Worm (Caenorhabditis elegans) whole organism, L4 larva: ENCODE results near the gene C29A12.6.

Experiments
- D1046.2 ChIP-seq: fragments of 200-800 bp; sonication (Bioruptor generic); IDR thresholded peaks from 2 replicates; pipeline ENCODE4 v1.3.6; 2022; ENCODE audit warnings: missing genetic modification characterization, missing compliant biosample characterization
- F49E8.2 ChIP-seq: sonication (generic microtip); optimal IDR thresholded peaks from 2 replicates; lab custom pipeline; 2016; ENCODE audit warnings: missing compliant biosample characterization, mild to moderate bottlenecking, missing genetic modification characterization, borderline replicate concordance
- Y48G9A.11 ChIP-seq: fragments of 200-800 bp; sonication (Bioruptor generic); IDR thresholded peaks from 2 replicates; pipeline ENCODE4 v1.3.6; 2022; ENCODE audit warnings: missing genetic modification reagents, missing genetic modification characterization, missing compliant biosample characterization
- Y75B8A.6 ChIP-seq: fragments of 200-800 bp; sonication (Bioruptor generic); IDR thresholded peaks from 2 replicates; pipeline ENCODE4 v1.3.6; 2022; ENCODE audit warnings: missing genetic modification reagents, missing genetic modification characterization, missing compliant biosample characterization
- ZK546.5 ChIP-seq, 2 experiments: sonication (generic microtip); optimal IDR thresholded peaks; 2 replicates each; lab custom pipeline; 2017; ENCODE audit warnings: missing biosample characterization in 2 of 2, missing genetic modification characterization in 2 of 2
- aly-2 ChIP-seq: sonication (generic microtip); optimal IDR thresholded peaks from 2 replicates; lab custom pipeline; 2018; ENCODE audit warnings: missing biosample characterization, missing genetic modification characterization
- ama-1 ChIP-seq: fragments of 150-350 bp; optimal IDR thresholded peaks from 2 replicates; lab custom pipeline; 2014; ENCODE audit warnings: inconsistent platforms, mixed read lengths
- ceh-32 ChIP-seq: sonication (generic microtip); optimal IDR thresholded peaks from 2 replicates; lab custom pipeline; 2016; ENCODE audit warnings: mild to moderate bottlenecking, missing genetic modification characterization, missing compliant biosample characterization; ENCODE audit not compliant: poor library complexity
- ceh-44 ChIP-seq: fragments of 200-800 bp; sonication (Bioruptor generic); IDR thresholded peaks from 2 replicates; pipeline ENCODE4 v1.3.6; 2022; ENCODE audit warnings: missing genetic modification reagents, missing genetic modification characterization, missing compliant biosample characterization
- ceh-62 ChIP-seq: sonication (generic microtip); optimal IDR thresholded peaks from 2 replicates; lab custom pipeline; 2017; ENCODE audit warnings: missing biosample characterization, missing genetic modification characterization
- ceh-82 ChIP-seq: sonication (generic microtip); optimal IDR thresholded peaks from 2 replicates; lab custom pipeline; 2017; ENCODE audit warnings: missing biosample characterization, missing genetic modification characterization
- ctbp-1 ChIP-seq: fragments of 200-800 bp; sonication (Bioruptor generic); IDR thresholded peaks from 2 replicates; pipeline ENCODE4 v1.3.6; 2022; ENCODE audit warnings: missing genetic modification reagents, missing genetic modification characterization, missing compliant biosample characterization
- daf-16 ChIP-seq, 3 experiments: sonication (generic microtip); optimal IDR thresholded peaks; 2 replicates each; lab custom pipeline; 2016 to 2017; ENCODE audit warnings: missing genetic modification characterization in 3 of 3, missing genetic modification reagents in 3 of 3, mild to moderate bottlenecking in 2 of 3, missing compliant biosample characterization in 2 of 3, missing biosample characterization in 1 of 3, moderate library complexity in 1 of 3
- dmd-8 ChIP-seq: fragments of 200-800 bp; sonication (Bioruptor generic); IDR thresholded peaks from 2 replicates; pipeline ENCODE4 v1.3.6; 2022; ENCODE audit warnings: missing genetic modification characterization, missing compliant biosample characterization
- egl-27 ChIP-seq: sonication (generic microtip); optimal IDR thresholded peaks from 3 replicates; lab custom pipeline; 2017; ENCODE audit warnings: missing biosample characterization, missing genetic modification reagents, missing genetic modification characterization
- egl-43 ChIP-seq: fragments of 200-800 bp; sonication (Bioruptor generic); IDR thresholded peaks from 2 replicates; pipeline ENCODE4 v1.3.6; 2022; ENCODE audit warnings: missing genetic modification reagents, missing genetic modification characterization, missing compliant biosample characterization
- gei-8 ChIP-seq: fragments of 200-800 bp; sonication (Bioruptor generic); optimal IDR thresholded peaks from 2 replicates; lab custom pipeline; 2018; ENCODE audit warnings: mild to moderate bottlenecking, missing genetic modification characterization, missing compliant biosample characterization
- hmg-1.1 ChIP-seq: fragments of 200-800 bp; sonication (Bioruptor generic); IDR thresholded peaks from 2 replicates; pipeline ENCODE4 v1.3.6; 2022; ENCODE audit warnings: missing genetic modification reagents, missing genetic modification characterization, missing compliant biosample characterization
- jun-1 ChIP-seq: fragments of 150-350 bp; optimal IDR thresholded peaks from 2 replicates; lab custom pipeline; 2014; ENCODE audit warnings: missing biosample characterization, missing genetic modification reagents, missing genetic modification characterization
- lim-7 ChIP-seq: fragments of 200-800 bp; sonication (Bioruptor generic); IDR thresholded peaks from 2 replicates; pipeline ENCODE4 v1.3.6; 2022; ENCODE audit warnings: missing genetic modification characterization, missing compliant biosample characterization
- lin-1 ChIP-seq: fragments of 200-800 bp; sonication (Bioruptor generic); IDR thresholded peaks from 2 replicates; pipeline ENCODE4 v1.3.6; 2022; ENCODE audit warnings: missing genetic modification reagents, missing genetic modification characterization, missing compliant biosample characterization
- lin-39 ChIP-seq: fragments of 150-350 bp; optimal IDR thresholded peaks from 2 replicates; lab custom pipeline; 2014; ENCODE audit warnings: missing biosample characterization, missing genetic modification reagents, missing genetic modification characterization
- lir-3 ChIP-seq: sonication (generic microtip); optimal IDR thresholded peaks from 2 replicates; lab custom pipeline; 2016; ENCODE audit warnings: mild to moderate bottlenecking, missing genetic modification characterization, missing compliant biosample characterization
- lsy-2 ChIP-seq, 2 experiments: fragments of 150-350 bp in 1 of 2; sonication (generic microtip) in 1 of 2; optimal IDR thresholded peaks; 2 replicates each; lab custom pipeline; 2014 to 2017; ENCODE audit warnings: missing biosample characterization in 2 of 2, missing genetic modification characterization in 2 of 2
- madf-9 ChIP-seq: fragments of 200-800 bp; sonication (Bioruptor generic); conservative IDR thresholded peaks from 2 replicates; pipeline ENCODE4 v1.3.6; 2022; ENCODE audit warnings: missing genetic modification reagents, missing genetic modification characterization, missing compliant biosample characterization
- mdl-1 ChIP-seq, 2 experiments: fragments of 150-350 bp in 1 of 2; sonication (generic microtip) in 1 of 2; optimal IDR thresholded peaks; 2 replicates each; lab custom pipeline; 2014 to 2017; ENCODE audit warnings: missing biosample characterization in 2 of 2, missing genetic modification characterization in 2 of 2
- mdt-29 ChIP-seq: fragments of 200-800 bp; sonication (Bioruptor generic); IDR thresholded peaks from 2 replicates; pipeline ENCODE4 v1.3.6; 2022; ENCODE audit warnings: missing genetic modification reagents, missing genetic modification characterization, missing compliant biosample characterization
- mes-2 ChIP-seq: sonication (generic microtip); optimal IDR thresholded peaks from 2 replicates; lab custom pipeline; 2016; ENCODE audit warnings: missing genotype, mild to moderate bottlenecking, missing genetic modification characterization, missing compliant biosample characterization; ENCODE audit not compliant: poor library complexity, severe bottlenecking
- nhr-11 ChIP-seq: fragments of 150-350 bp; optimal IDR thresholded peaks from 2 replicates; lab custom pipeline; 2014; ENCODE audit warnings: missing biosample characterization, missing genetic modification characterization
- nhr-111 ChIP-seq: fragments of 200-800 bp; sonication (Bioruptor generic); optimal IDR thresholded peaks from 2 replicates; lab custom pipeline; 2018; ENCODE audit warnings: mild to moderate bottlenecking, missing genetic modification characterization, missing compliant biosample characterization
- nhr-28 ChIP-seq: fragments of 150-350 bp; optimal IDR thresholded peaks from 2 replicates; lab custom pipeline; 2014; ENCODE audit warnings: missing biosample characterization, missing genetic modification characterization
- nhr-48 ChIP-seq: sonication (generic microtip); optimal IDR thresholded peaks from 2 replicates; lab custom pipeline; 2016; ENCODE audit warnings: mild to moderate bottlenecking, missing genetic modification characterization, missing compliant biosample characterization
- nhr-6 ChIP-seq: fragments of 150-350 bp; optimal IDR thresholded peaks from 2 replicates; lab custom pipeline; 2014; ENCODE audit warnings: missing biosample characterization, missing genetic modification characterization
- nhr-76 ChIP-seq: fragments of 150-350 bp; optimal IDR thresholded peaks from 2 replicates; lab custom pipeline; 2014; ENCODE audit warnings: missing biosample characterization, missing genetic modification characterization
- php-3 ChIP-seq: fragments of 200-800 bp; sonication (Bioruptor generic); IDR thresholded peaks from 2 replicates; pipeline ENCODE4 v1.3.6; 2022; ENCODE audit warnings: missing genetic modification reagents, missing genetic modification characterization, missing compliant biosample characterization
- pqm-1 ChIP-seq: sonication (generic microtip); optimal IDR thresholded peaks from 2 replicates; lab custom pipeline; 2017; ENCODE audit warnings: missing biosample characterization, missing genetic modification characterization
- sdz-12 ChIP-seq: fragments of 200-800 bp; sonication (Bioruptor generic); optimal IDR thresholded peaks from 2 replicates; lab custom pipeline; 2018; ENCODE audit warnings: mild to moderate bottlenecking, missing genetic modification characterization, missing compliant biosample characterization
- snpc-1.2 ChIP-seq: fragments of 200-800 bp; sonication (Bioruptor generic); IDR thresholded peaks from 2 replicates; pipeline ENCODE4 v1.3.6; 2022; ENCODE audit warnings: missing genetic modification reagents, missing genetic modification characterization, missing compliant biosample characterization
- spr-1 ChIP-seq: sonication (generic microtip); optimal IDR thresholded peaks from 2 replicates; lab custom pipeline; 2016; ENCODE audit warnings: mild to moderate bottlenecking, missing genetic modification characterization, missing compliant biosample characterization
- spr-3 ChIP-seq: fragments of 200-800 bp; sonication (Bioruptor generic); optimal IDR thresholded peaks from 2 replicates; lab custom pipeline; 2018; ENCODE audit warnings: mild to moderate bottlenecking, missing genetic modification characterization, missing compliant biosample characterization
- unc-130 ChIP-seq: sonication (generic microtip); optimal IDR thresholded peaks from 2 replicates; lab custom pipeline; 2016; ENCODE audit warnings: missing genetic modification reagents, missing genetic modification characterization, missing compliant biosample characterization
- unc-62 ChIP-seq, 3 experiments: fragments of 150-350 bp in 1 of 3; sonication (generic microtip); optimal IDR thresholded peaks in 2 of 3; peaks in 1 of 3; 1 replicate in 1 of 3; 2 replicates in 2 of 3; lab custom pipeline; 2014 to 2017; ENCODE audit warnings: missing biosample characterization in 3 of 3, missing genetic modification characterization in 3 of 3, missing genetic modification reagents in 3 of 3, missing genotype in 1 of 3
- zfp-2 ChIP-seq: sonication (generic microtip); optimal IDR thresholded peaks from 2 replicates; lab custom pipeline; 2016; ENCODE audit warnings: mild to moderate bottlenecking, missing genetic modification characterization, missing compliant biosample characterization
- zfp-3 ChIP-seq: fragments of 200-800 bp; sonication (Bioruptor generic); conservative IDR thresholded peaks from 2 replicates; pipeline ENCODE4 v1.3.6; 2022; ENCODE audit warnings: missing genetic modification reagents, missing genetic modification characterization, missing compliant biosample characterization
- zip-2 ChIP-seq: fragments of 150-350 bp; optimal IDR thresholded peaks from 2 replicates; lab custom pipeline; 2014; ENCODE audit warnings: missing biosample characterization, missing genetic modification characterization
- ztf-11 ChIP-seq: fragments of 150-350 bp; optimal IDR thresholded peaks from 2 replicates; lab custom pipeline; 2014; ENCODE audit warnings: missing biosample characterization, missing genetic modification characterization
- ztf-7 ChIP-seq: fragments of 150-350 bp; optimal IDR thresholded peaks from 2 replicates; lab custom pipeline; 2014; ENCODE audit warnings: missing biosample characterization, missing genetic modification characterization

The C29A12.6 gene

DNA sequence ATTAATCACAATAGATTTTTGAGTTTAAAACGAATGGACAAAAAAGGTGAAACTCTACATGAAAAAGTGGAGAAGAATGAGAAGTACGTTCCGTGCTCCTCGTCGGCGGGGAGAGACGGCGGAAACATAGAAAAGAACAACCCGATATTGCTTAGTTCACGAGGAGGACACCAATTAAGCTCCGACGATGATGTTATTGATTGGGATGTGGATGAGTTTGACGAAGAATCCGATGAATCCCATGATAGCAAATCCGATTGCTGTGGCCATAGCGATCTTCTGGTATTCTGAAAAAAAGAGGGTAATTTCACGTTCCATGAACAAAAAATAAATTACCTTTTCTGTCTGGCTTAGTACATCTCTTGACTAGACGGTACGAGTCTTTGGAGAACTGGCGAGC lies 49.7 kb downstream of the C29A12.6 start (continued):
- no peak for TF ChIP-seq ceh-62 (tag; lab: Kevin White, UChicago)

DNA sequence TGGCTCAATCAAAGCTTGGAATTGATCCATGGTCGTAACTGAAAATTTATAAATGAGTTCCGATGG lies 49.9 kb downstream of the C29A12.6 start, which contains the start of gene sec-61.G:
Gene sec-61.G, minus strand, starts transcription at position 38 of the 66 bp plus-strand sequence.
- TF ChIP-seq unc-130 (GFP tag; lab: Kevin White, UChicago) (no peak), lin-39 (tag; lab: Kevin White, UChicago) (no peak), ama-1 (lab: Kevin White, UChicago) (no peak), lim-7 (GFP tag; lab: Robert Waterston, UW) (no peak), ztf-7 (tag; lab: Kevin White, UChicago) (no peak), mdl-1 (tag; optimal IDR thresholded peaks at IDR 0.05; lab: Kevin White, UChicago) (no peak), nhr-111 (GFP tag; lab: Kevin White, UChicago) (no peak), daf-16 (GFP tag; optimal IDR thresholded peaks at IDR 0.05; lab: Kevin White, UChicago) (no peak), daf-16 (tag; optimal IDR thresholded peaks at IDR 0.05; lab: Kevin White, UChicago) (no peak), spr-1 (tag; lab: Kevin White, UChicago) (no peak), mdt-29 (no peak), lsy-2 (tag; optimal IDR thresholded peaks at IDR 0.05; lab: Kevin White, UChicago) (no peak), nhr-48 (tag; lab: Kevin White, UChicago) (no peak), egl-43 (no peak)
- TF ChIP-seq, all 104 proteins: peak for 0

DNA sequence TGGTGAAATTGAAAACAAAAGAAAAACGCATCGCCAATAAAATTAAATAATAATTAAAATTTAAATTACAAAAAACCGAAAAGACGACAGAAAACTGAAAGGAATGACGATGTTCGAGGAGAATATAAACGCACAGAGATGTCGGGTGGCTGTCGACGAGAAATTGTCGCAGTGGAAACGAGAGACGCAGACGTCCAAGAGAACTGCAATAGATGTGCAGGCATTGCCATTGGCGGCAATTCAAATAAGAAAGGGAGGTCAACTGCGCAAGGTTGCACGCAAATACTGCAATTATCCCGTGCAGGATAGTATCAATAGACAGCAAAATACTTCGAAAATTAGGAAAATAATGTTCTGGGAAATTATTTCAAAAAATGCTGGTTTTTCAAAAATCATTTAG lies 50.2 kb downstream of the C29A12.6 start:
- TF ChIP-seq D1046.2 (GFP tag; lab: Robert Waterston, UW), result peak; percentile 96
- TF ChIP-seq gei-8, result peak; percentile 49
- peak; percentile 92 for TF ChIP-seq ztf-7 (tag; lab: Kevin White, UChicago)
- peak; percentile 99 for TF ChIP-seq mes-2 (tag; lab: Kevin White, UChicago)
- TF ChIP-seq unc-130 (GFP tag; lab: Kevin White, UChicago), result peak; percentile 97
- peak; percentile 95 for TF ChIP-seq php-3 (GFP tag; lab: Robert Waterston, UW)
- TF ChIP-seq madf-9 (GFP tag; lab: Robert Waterston, UW), result peak; percentile 85
- TF ChIP-seq ztf-11 (tag; lab: Kevin White, UChicago), result peak; percentile 22
- peak; percentile 93 for TF ChIP-seq Y48G9A.11 (GFP tag; lab: Robert Waterston, UW)
- TF ChIP-seq ceh-32, result peak; percentile 87
- TF ChIP-seq mdt-29, result peak; percentile 97
- TF ChIP-seq nhr-48 (tag; lab: Kevin White, UChicago), result peak; percentile 96
- TF ChIP-seq nhr-76, result peak; percentile 70
- peak; percentile 99 for TF ChIP-seq nhr-6
- peak; percentile 52; the same call in 1 of the 2 replicates for TF ChIP-seq lim-7 (GFP tag; lab: Robert Waterston, UW)
- TF ChIP-seq mdl-1 (tag; optimal IDR thresholded peaks at IDR 0.05; lab: Kevin White, UChicago), result peak; percentile 68 to 85
- TF ChIP-seq ceh-44 (GFP tag; lab: Robert Waterston, UW), result peak; percentile 88
- no peak; the same call in 1 of the 2 replicates for TF ChIP-seq snpc-1.2
- peak; percentile 12 for TF ChIP-seq egl-27
- peak; percentile 87 for TF ChIP-seq pqm-1 (tag; lab: Kevin White, UChicago)
- TF ChIP-seq ceh-82, result no peak
- peak; percentile 95 for TF ChIP-seq hmg-1.1 (GFP tag; lab: Robert Waterston, UW)
- peak; percentile 67 for TF ChIP-seq lir-3 (tag; lab: Kevin White, UChicago)
- peak; percentile 94 for TF ChIP-seq zfp-2 (tag; lab: Kevin White, UChicago)
- TF ChIP-seq ctbp-1 (GFP tag; lab: Robert Waterston, UW), result peak; percentile 97
- peak; percentile 94 for TF ChIP-seq spr-3 (GFP tag; lab: Kevin White, UChicago)
- TF ChIP-seq nhr-28 (tag; lab: Kevin White, UChicago), result peak; percentile 97
- no peak for TF ChIP-seq dmd-8
- TF ChIP-seq zip-2 (tag; lab: Kevin White, UChicago), result peak; percentile 91
- TF ChIP-seq Y75B8A.6, result peak; percentile 98
- TF ChIP-seq lin-1 (GFP tag; lab: Robert Waterston, UW), result peak; percentile 97
- peak; percentile 93 for TF ChIP-seq sdz-12 (GFP tag; lab: Kevin White, UChicago)
- peak; percentile 97 for TF ChIP-seq F49E8.2 (tag; lab: Kevin White, UChicago)
- peak; percentile 93 for TF ChIP-seq jun-1 (tag; lab: Kevin White, UChicago)
- peak; percentile 98 for TF ChIP-seq nhr-11 (tag; lab: Kevin White, UChicago)
- TF ChIP-seq ZK546.5 (tag; optimal IDR thresholded peaks at IDR 0.05; lab: Kevin White, UChicago), result peak; percentile 97 to 100
- TF ChIP-seq lin-39 (tag; lab: Kevin White, UChicago), result no peak
- TF ChIP-seq zfp-3 (GFP tag; lab: Robert Waterston, UW), result peak; percentile 98
- peak in 1 of 2 experiments; percentile 99 for TF ChIP-seq unc-62 (GFP tag; optimal IDR thresholded peaks at IDR 0.05 in 1 of 2; lab: Kevin White, UChicago)
- peak; percentile 80 for TF ChIP-seq unc-62 (tag; optimal IDR thresholded peaks at IDR 0.05; lab: Kevin White, UChicago)
- TF ChIP-seq aly-2 (tag; lab: Kevin White, UChicago), result no peak
